Fruit fly (Drosophila melanogaster) whole organism, prepupa: ENCODE results near the gene CG5390.

Source experiments
- CG16779 ChIP-seq: fragments of 200-800 bp; sonication (Bioruptor generic); optimal IDR thresholded peaks from 3 replicates; lab custom pipeline; 2017; ENCODE audit warnings: missing biosample characterization, mild to moderate bottlenecking, missing genetic modification characterization
- spab ChIP-seq: fragments of 200-800 bp; sonication (Bioruptor generic); optimal IDR thresholded peaks from 2 replicates; lab custom pipeline; 2017; ENCODE audit warnings: missing biosample characterization, mild to moderate bottlenecking, missing genetic modification characterization, missing genetic modification reagents

- no peak for TF ChIP-seq spab (GFP tag; lab: Kevin White, UChicago)
- TF ChIP-seq CG16779, result no peak
Observed at dm6 chr2L:10344029-10344606, 37.7 kb upstream of the CG5390 start, which contains the start of gene Frmd5.
